Worm (Caenorhabditis elegans): Measurements from ENCODE around the gene srh-229.

- TF ChIP-seq elt-3 (tag; optimal IDR thresholded peaks at IDR 0.05) (no peak), unc-62 (GFP tag; optimal IDR thresholded peaks at IDR 0.05) (no peak), flh-1 (GFP tag; optimal IDR thresholded peaks at IDR 0.05) (no peak), pha-4 (tag; optimal IDR thresholded peaks at IDR 0.05) (no peak), snpc-4 (tag; optimal IDR thresholded peaks at IDR 0.05) (no peak), lsy-2 (tag; optimal IDR thresholded peaks at IDR 0.05) (no peak), ces-1 (GFP tag; optimal IDR thresholded peaks at IDR 0.05) (no peak), ztf-11 (tag; optimal IDR thresholded peaks at IDR 0.05) (no peak), mep-1 (tag; optimal IDR thresholded peaks at IDR 0.05) (no peak), blmp-1 (tag; optimal IDR thresholded peaks at IDR 0.05) (no peak), hlh-1 (tag; optimal IDR thresholded peaks at IDR 0.05) (no peak)
Measured at ce11 chrV:7478404-7478803, 25.8 kb downstream of the srh-229 start, which contains the start of gene str-190.

All from whole organism, mixed stage, embryonic.